Worm (Caenorhabditis elegans): ENCODE data around the gene dyf-13.

The dyf-13 gene

ce11 chrII:7144307-7144706 is 26.8 kb downstream of the dyf-13 start, which contains the start of gene npr-31:
TSS of gene npr-31 (plus strand) at chrII:7144607.
- TF ChIP-seq dmd-4 (tag; optimal IDR thresholded peaks at IDR 0.05) (no peak), unc-39 (tag; optimal IDR thresholded peaks at IDR 0.05) (no peak), mdl-1 (tag; optimal IDR thresholded peaks at IDR 0.05) (no peak)

- TF ChIP-seq ceh-82 (tag; optimal IDR thresholded peaks at IDR 0.05) (no peak), nhr-6 (tag; optimal IDR thresholded peaks at IDR 0.05) (no peak), sma-9 (GFP tag; optimal IDR thresholded peaks at IDR 0.05) (peak; percentile 54), sma-9 (tag; optimal IDR thresholded peaks at IDR 0.05) (no peak), fos-1 (tag; optimal IDR thresholded peaks at IDR 0.05) (peak; percentile 67), dmd-4 (tag; optimal IDR thresholded peaks at IDR 0.05) (no peak), snpc-4 (tag; optimal IDR thresholded peaks at IDR 0.05) (no peak)
Measured at ce11 chrII:7139064-7139463, 32.1 kb downstream of the dyf-13 start.

ce11 chrII:7131871-7132693 is 39.1 kb downstream of the dyf-13 start, which contains the start of the genes T07F8.4 and gld-3:
TSS of gene T07F8.4 (minus strand) at chrII:7132032.
TSS of gene gld-3 (plus strand) at chrII:7132643.
- peak; percentile 33 for TF ChIP-seq fos-1 (tag; optimal IDR thresholded peaks at IDR 0.05)
- no peak for TF ChIP-seq aly-2 (tag; optimal IDR thresholded peaks at IDR 0.05)
- no peak for TF ChIP-seq skn-1 (tag; optimal IDR thresholded peaks at IDR 0.05)
- peak; percentile 76 for TF ChIP-seq nhr-129 (tag; optimal IDR thresholded peaks at IDR 0.05)
- TF ChIP-seq ztf-4 (tag; optimal IDR thresholded peaks at IDR 0.05), result no peak
- TF ChIP-seq unc-39 (tag; optimal IDR thresholded peaks at IDR 0.05), result no peak
- no peak for TF ChIP-seq nhr-11 (tag; optimal IDR thresholded peaks at IDR 0.05)
- no peak for TF ChIP-seq lin-11 (tag; optimal IDR thresholded peaks at IDR 0.05)
- TF ChIP-seq dmd-4 (tag; optimal IDR thresholded peaks at IDR 0.05), result no peak
- TF ChIP-seq lsy-2 (tag; optimal IDR thresholded peaks at IDR 0.05), result peak; percentile 41 to 96
- no peak for TF ChIP-seq alr-1 (tag; optimal IDR thresholded peaks at IDR 0.05)
- TF ChIP-seq C34F6.9 (tag; optimal IDR thresholded peaks at IDR 0.05), result peak; percentile 56
- TF ChIP-seq nhr-10 (tag; optimal IDR thresholded peaks at IDR 0.05), result no peak
- TF ChIP-seq R02D3.7 (tag; optimal IDR thresholded peaks at IDR 0.05), result no peak
- TF ChIP-seq crh-2 (tag; optimal IDR thresholded peaks at IDR 0.05), result peak; percentile 12
- TF ChIP-seq nhr-21 (tag; optimal IDR thresholded peaks at IDR 0.05), result no peak
- TF ChIP-seq sma-3 (GFP tag; optimal IDR thresholded peaks at IDR 0.05), result no peak
- TF ChIP-seq mbf-1 (tag; optimal IDR thresholded peaks at IDR 0.05), result no peak

ce11 chrII:7126457-7126856 is 44.7 kb downstream of the dyf-13 start, which contains the start of gene F10E7.1:
TSS of gene F10E7.1 (plus strand) at chrII:7126757.
- TF ChIP-seq ztf-11 (tag; optimal IDR thresholded peaks at IDR 0.05) (no peak), nhr-6 (tag; optimal IDR thresholded peaks at IDR 0.05) (no peak), nhr-23 (tag; optimal IDR thresholded peaks at IDR 0.05) (no peak), nhr-12 (tag; optimal IDR thresholded peaks at IDR 0.05) (no peak), unc-62 (GFP tag; optimal IDR thresholded peaks at IDR 0.05) (no peak), nhr-21 (tag; optimal IDR thresholded peaks at IDR 0.05) (no peak), mbf-1 (tag; optimal IDR thresholded peaks at IDR 0.05) (no peak), lin-13 (GFP tag; optimal IDR thresholded peaks at IDR 0.05) (no peak), nhr-25 (tag; optimal IDR thresholded peaks at IDR 0.05) (no peak), crh-2 (tag; optimal IDR thresholded peaks at IDR 0.05) (no peak), ceh-82 (tag; optimal IDR thresholded peaks at IDR 0.05) (no peak), nhr-11 (tag; optimal IDR thresholded peaks at IDR 0.05) (no peak), R02D3.7 (tag; optimal IDR thresholded peaks at IDR 0.05) (no peak), lin-39 (tag; optimal IDR thresholded peaks at IDR 0.05) (no peak)

- TF ChIP-seq mab-5 (tag; optimal IDR thresholded peaks at IDR 0.05) (no peak), F13H6.1 (tag; optimal IDR thresholded peaks at IDR 0.05) (peak; percentile 8), mbf-1 (tag; optimal IDR thresholded peaks at IDR 0.05) (no peak), C34F6.9 (tag; optimal IDR thresholded peaks at IDR 0.05) (peak; percentile 20), unc-55 (GFP tag; optimal IDR thresholded peaks at IDR 0.05) (peak; percentile 69), lsy-2 (tag; optimal IDR thresholded peaks at IDR 0.05) (peak in 1 of 2 experiments; percentile 55), nhr-21 (tag; optimal IDR thresholded peaks at IDR 0.05) (no peak), sma-9 (GFP tag; optimal IDR thresholded peaks at IDR 0.05) (peak; percentile 82), sma-9 (tag; optimal IDR thresholded peaks at IDR 0.05) (no peak)
Measured at ce11 chrII:7122661-7123418, 48.3 kb downstream of the dyf-13 start, which contains the start of gene F10E7.11. TSS of gene F10E7.11 (minus strand) at chrII:7122892.

Measured in whole organism, L2 larva.